Worm (Caenorhabditis elegans): ENCODE results near the gene spp-18.

DNA sequence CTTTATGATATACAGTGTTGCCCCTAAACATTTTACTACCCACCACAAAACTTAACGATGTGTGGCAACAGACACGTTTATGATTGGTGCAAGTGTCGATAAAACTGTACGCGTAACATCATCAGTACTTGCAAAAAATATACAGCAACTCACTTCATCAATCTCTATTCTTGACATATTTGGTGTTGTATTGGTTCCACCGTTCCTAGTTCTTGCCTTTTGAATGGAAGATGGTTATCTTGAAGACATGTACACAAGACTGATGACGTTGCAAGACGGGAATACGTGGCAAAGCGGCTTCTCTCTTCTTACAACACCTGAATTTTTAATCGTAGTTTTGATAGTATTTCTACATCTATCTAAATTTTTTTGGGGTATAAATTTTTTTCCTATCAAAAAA lies 17.4 kb downstream of the spp-18 start:
- TF ChIP-seq tra-4 (tag; optimal IDR thresholded peaks at IDR 0.05) (no peak), flt-1 (GFP tag; IDR thresholded peaks at IDR 0.05) (no peak), F13C5.2 (tag; optimal IDR thresholded peaks at IDR 0.05) (no peak), ama-1 (optimal IDR thresholded peaks at IDR 0.05) (no peak), tbx-11 (GFP tag; IDR thresholded peaks at IDR 0.05) (no peak), aly-1 (tag; optimal IDR thresholded peaks at IDR 0.05) (no peak), hmbx-1 (tag; optimal IDR thresholded peaks at IDR 0.05) (no peak), ceh-13 (GFP tag; optimal IDR thresholded peaks at IDR 0.05) (no peak), sea-1 (GFP tag; conservative IDR thresholded peaks at IDR 0.05) (no peak), B0310.2 (tag; optimal IDR thresholded peaks at IDR 0.05) (no peak), ets-7 (tag; optimal IDR thresholded peaks at IDR 0.05) (no peak), hnd-1 (tag; optimal IDR thresholded peaks at IDR 0.05) (no peak)

Measured in whole organism, early embryonic.